Worm (Caenorhabditis elegans): ENCODE data around the gene F34D10.9.

The F34D10.9 gene

DNA sequence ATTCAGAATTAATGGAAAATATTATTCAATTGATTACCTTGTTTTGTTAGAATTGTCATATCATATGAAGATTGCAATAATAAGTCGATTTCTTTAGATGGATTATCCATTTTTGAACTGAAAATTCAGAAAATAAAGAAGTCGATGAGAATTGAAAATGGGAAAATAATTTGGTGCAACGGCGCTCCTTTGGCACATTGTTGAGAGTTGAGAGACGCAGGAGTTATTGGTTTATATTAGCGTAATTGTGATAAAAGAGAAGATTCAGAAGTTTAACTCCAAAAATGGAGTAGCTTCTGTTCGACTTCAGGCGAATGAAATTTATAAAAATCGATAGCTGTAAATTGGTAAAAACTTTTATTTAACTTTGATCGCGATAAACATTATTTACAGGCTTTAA lies 9.9 kb downstream of the F34D10.9 start, which contains the start of gene C14B1.8:
Gene C14B1.8, minus strand, starts transcription at position 117 of the 400 bp plus-strand sequence.
- peak; percentile 96 for TF ChIP-seq ces-1 (GFP tag; optimal IDR thresholded peaks at IDR 0.05)
- TF ChIP-seq mep-1 (tag; optimal IDR thresholded peaks at IDR 0.05) = peak; percentile 47
- TF ChIP-seq nhr-76 (tag; optimal IDR thresholded peaks at IDR 0.05) = no peak
- TF ChIP-seq zip-8 (tag; optimal IDR thresholded peaks at IDR 0.05) = no peak

DNA sequence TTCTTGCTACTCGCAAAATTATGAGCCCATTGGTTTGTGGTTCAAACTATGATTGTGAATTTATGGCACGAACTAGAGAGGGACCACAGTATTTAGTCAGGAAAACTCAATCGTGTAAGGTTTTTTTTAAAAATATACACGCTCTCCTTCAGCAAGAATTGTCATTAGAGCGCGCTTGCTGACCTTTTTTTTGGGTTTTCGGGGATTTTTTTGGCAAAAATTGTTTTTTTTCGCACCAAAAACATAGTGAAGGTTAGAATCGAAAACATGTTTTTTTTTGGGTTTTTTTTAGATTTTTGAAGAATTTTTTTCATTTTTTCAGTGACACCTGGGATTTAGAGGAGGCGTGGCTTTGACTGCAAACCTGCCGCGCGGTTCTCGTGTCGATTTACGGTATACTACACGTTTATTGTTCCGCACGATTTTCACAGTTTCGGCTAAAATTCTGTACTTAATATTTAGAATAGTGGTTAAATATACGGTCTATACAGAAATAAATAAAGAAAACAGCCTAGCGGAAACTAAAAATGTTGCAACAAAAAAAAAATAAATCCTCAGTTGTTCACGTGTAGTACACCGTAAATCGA lies 13.3 kb downstream of the F34D10.9 start:
- no peak for TF ChIP-seq nhr-28 (tag; optimal IDR thresholded peaks at IDR 0.05)
- peak; percentile 30 for TF ChIP-seq mep-1 (tag; optimal IDR thresholded peaks at IDR 0.05)

DNA sequence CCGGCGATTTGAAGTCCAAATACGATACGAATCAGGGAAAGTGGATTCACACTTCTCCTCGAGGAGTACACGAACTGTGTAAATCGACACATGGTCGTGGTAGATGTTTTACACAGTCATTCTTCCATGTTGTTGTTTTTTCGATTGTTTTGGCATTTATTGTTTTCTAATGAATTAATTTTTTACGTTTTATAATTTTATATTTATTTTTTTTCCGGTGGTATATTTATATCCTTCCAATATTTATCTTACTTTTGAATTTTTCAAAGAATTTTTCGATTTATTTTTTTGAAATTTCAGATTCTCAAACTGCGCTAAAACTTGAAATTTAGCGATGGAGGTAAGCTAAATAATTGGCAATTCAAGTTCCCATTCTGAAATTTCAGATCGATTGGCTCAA lies 16.3 kb downstream of the F34D10.9 start, which contains the start of gene nrde-1:
Gene nrde-1, plus strand, starts transcription at position 301 of the 400 bp plus-strand sequence.
- TF ChIP-seq nhr-12 (tag; optimal IDR thresholded peaks at IDR 0.05) = no peak
- no peak for TF ChIP-seq pha-4 (tag; optimal IDR thresholded peaks at IDR 0.05)
- no peak for TF ChIP-seq ces-1 (GFP tag; optimal IDR thresholded peaks at IDR 0.05)

DNA sequence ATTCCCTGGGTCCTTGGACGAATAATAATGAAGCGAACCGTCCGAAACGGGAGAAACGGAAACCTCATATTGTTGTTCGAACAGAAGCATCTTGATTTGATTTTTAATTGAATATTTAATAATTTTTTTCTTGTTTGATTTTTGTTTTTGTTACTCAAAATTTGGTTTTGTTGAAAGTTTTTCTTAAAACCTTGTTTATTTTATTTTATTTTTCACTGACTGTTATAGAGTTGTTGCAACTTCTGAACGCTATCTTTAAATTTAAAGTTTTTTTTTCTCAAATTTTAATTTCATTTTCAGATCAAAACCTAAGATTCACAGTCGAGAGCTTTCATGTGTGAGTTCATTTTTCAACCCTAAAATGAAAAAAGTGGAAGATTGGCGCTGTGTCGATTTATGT lies 20.4 kb downstream of the F34D10.9 start, which contains the start of gene alkb-8:
Gene alkb-8, plus strand, starts transcription at position 301 of the 400 bp plus-strand sequence.
- TF ChIP-seq unc-39 (tag; optimal IDR thresholded peaks at IDR 0.05) (no peak), ztf-11 (tag; optimal IDR thresholded peaks at IDR 0.05) (no peak), nhr-237 (tag; optimal IDR thresholded peaks at IDR 0.05) (no peak), mls-2 (tag; optimal IDR thresholded peaks at IDR 0.05) (no peak), zip-8 (tag; optimal IDR thresholded peaks at IDR 0.05) (no peak), bed-3 (GFP tag; optimal IDR thresholded peaks at IDR 0.05) (no peak)

DNA sequence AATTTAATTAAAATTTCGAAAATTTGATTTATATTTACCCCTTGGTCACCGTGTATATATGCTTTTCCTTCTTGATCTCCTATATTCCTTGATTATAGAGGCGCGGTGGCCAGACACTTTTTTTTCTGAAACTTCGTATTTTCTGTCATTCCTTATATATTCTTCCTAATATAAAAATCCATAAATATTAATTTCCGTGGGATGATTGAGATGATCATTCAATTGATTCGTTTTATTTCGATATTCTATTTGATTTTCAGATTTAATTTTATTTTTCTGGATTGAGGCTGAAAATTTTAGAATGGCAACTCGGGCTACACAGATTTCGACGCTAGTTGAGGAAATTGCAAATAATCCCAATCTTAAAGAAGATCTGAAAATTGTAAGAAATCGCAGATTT lies 22.8 kb downstream of the F34D10.9 start, which contains the start of gene dph-1:
Gene dph-1, plus strand, starts transcription at position 301 of the 400 bp plus-strand sequence.
- TF ChIP-seq flh-1 (GFP tag; optimal IDR thresholded peaks at IDR 0.05) (no peak), nhr-76 (tag; optimal IDR thresholded peaks at IDR 0.05) (no peak)

DNA sequence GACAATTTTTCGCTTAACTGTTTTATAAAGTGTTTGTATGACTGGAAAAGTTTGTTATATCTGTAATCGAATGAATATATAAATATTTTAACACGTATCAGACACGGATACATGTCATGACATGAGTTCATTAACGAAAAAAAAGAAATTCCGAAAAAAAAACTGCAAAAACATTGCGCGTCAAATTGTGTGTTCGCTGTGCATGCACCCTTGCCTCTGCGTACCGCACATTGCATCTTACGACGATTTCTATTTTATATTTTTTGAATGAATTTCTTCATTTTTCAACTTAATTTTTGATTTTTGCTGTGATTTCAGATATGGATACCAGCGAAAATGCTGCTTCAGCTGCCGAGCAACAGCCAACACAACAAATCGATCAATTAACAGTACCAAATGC lies 24.5 kb downstream of the F34D10.9 start, which contains the start of gene wdr-5.1:
Gene wdr-5.1, plus strand, starts transcription at position 319 of the 400 bp plus-strand sequence.
- TF ChIP-seq lin-32 (GFP tag; optimal IDR thresholded peaks at IDR 0.05) (no peak), lsy-2 (tag; optimal IDR thresholded peaks at IDR 0.05) (peak; percentile 55), ces-1 (GFP tag; optimal IDR thresholded peaks at IDR 0.05) (peak; percentile 12), bed-3 (GFP tag; optimal IDR thresholded peaks at IDR 0.05) (no peak)

DNA sequence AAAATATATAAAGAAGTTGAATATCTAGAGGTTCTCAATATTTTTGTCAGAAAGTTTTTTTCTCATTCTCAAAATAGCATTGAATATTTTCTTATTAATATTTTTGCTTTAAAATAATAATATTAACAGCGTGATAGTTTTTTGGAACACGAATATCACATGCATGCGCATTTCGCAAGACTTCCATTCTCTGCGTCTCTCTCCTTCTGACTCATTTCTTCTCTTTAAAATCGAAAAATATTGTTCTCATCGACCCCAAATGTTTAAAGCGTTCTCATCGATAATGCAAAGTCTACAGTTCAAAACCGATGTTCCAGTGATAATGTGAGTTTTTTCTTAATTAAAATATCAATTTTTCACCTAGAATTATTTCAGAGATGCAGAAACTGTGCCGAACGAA lies 26.0 kb downstream of the F34D10.9 start, which contains the start of gene C14B1.3:
Gene C14B1.3, plus strand, starts transcription at position 168 of the 400 bp plus-strand sequence.
- TF ChIP-seq pha-4 (tag; optimal IDR thresholded peaks at IDR 0.05) (no peak), ham-2 (GFP tag; optimal IDR thresholded peaks at IDR 0.05) (no peak), lsy-2 (tag; optimal IDR thresholded peaks at IDR 0.05) (peak; percentile 5), blmp-1 (tag; optimal IDR thresholded peaks at IDR 0.05) (no peak), flh-1 (GFP tag; optimal IDR thresholded peaks at IDR 0.05) (no peak)

DNA sequence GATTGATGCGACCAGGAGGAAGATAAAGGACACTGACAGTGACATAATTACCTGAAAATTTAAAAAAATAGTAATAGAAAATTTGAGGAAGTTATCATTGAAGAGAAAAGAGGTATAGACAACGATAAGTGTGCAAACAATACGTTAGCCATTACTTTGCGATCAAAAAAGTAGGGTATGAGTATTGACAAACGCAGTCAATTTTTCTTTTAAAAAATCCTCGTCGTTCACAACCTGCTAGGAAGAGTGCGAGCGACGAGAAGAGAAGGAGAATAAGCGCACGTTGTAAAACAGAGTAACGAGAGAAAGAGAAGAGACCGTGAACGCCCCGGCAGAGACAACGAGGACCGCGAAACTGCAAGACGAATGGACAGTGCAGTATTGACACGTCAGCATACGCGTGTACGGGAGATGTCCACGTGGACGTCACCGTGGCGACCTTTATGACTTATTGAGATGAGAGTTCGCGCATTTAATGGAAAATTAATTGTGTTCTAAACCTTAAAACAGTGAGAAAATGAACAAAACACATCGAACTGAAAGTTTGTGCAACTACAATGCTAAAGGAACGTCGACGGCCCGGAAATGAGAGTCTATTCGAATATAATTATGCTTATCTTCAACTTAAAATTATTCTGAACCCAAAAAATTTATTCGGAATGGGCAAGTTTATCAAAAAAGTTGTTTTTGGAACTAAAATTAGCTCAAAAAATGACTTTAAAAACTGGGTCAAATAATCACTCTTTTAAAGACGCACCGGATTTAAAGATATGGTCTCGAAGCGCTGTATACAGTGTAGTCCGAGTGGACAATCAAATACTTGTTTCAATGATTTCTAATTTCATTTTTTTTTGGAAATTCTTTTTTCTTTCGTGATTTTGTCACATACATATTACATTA lies 27.8 kb downstream of the F34D10.9 start, which contains the start of the genes pdi-1 and C14B1.2:
Gene pdi-1, minus strand, starts transcription at position 51 of the 900 bp plus-strand sequence.
Gene C14B1.2, plus strand, starts transcription at position 850 of the 900 bp plus-strand sequence.
- TF ChIP-seq ceh-39 (tag; optimal IDR thresholded peaks at IDR 0.05) (no peak), unc-39 (tag; optimal IDR thresholded peaks at IDR 0.05) (no peak), mab-5 (tag; optimal IDR thresholded peaks at IDR 0.05) (no peak), ham-2 (GFP tag; optimal IDR thresholded peaks at IDR 0.05) (peak; percentile 50), ceh-43 (GFP tag; optimal IDR thresholded peaks at IDR 0.05) (no peak), elt-1 (tag; optimal IDR thresholded peaks at IDR 0.05; ENCODE audit: borderline replicate concordance, insufficient read depth) (no peak), nhr-2 (tag; optimal IDR thresholded peaks at IDR 0.05) (peak; percentile 63), bed-3 (GFP tag; optimal IDR thresholded peaks at IDR 0.05) (no peak), zip-8 (tag; optimal IDR thresholded peaks at IDR 0.05) (no peak), sptf-1 (tag; optimal IDR thresholded peaks at IDR 0.05) (peak; percentile 16), blmp-1 (tag; optimal IDR thresholded peaks at IDR 0.05) (no peak), hlh-1 (tag; optimal IDR thresholded peaks at IDR 0.05) (no peak), unc-120 (tag; optimal IDR thresholded peaks at IDR 0.05; ENCODE audit: poor library complexity, severe bottlenecking) (no peak), unc-62 (GFP tag; optimal IDR thresholded peaks at IDR 0.05) (no peak), drap-1 (GFP tag; optimal IDR thresholded peaks at IDR 0.05) (no peak), nhr-237 (tag; optimal IDR thresholded peaks at IDR 0.05) (no peak), snpc-4 (tag; optimal IDR thresholded peaks at IDR 0.05) (no peak), M03D4.4 (tag; optimal IDR thresholded peaks at IDR 0.05) (peak; percentile 18), sem-2 (GFP tag; optimal IDR thresholded peaks at IDR 0.05) (no peak)

Data from whole organism, mixed stage, embryonic.